Worm (Caenorhabditis elegans) whole organism, L3 larva: ENCODE measurements around the gene rla-2.
A peak's percentile ranks its signal among the peaks of the same experiment; 100 is the strongest.

Experiments
- R02D3.7 ChIP-seq: fragments of 150-350 bp; optimal IDR thresholded peaks from 2 replicates; lab custom pipeline; 2014; ENCODE audit warnings: missing biosample characterization, missing genetic modification characterization
- ZK546.5 ChIP-seq: sonication (generic microtip); optimal IDR thresholded peaks from 2 replicates; lab custom pipeline; 2017; ENCODE audit warnings: missing biosample characterization, missing genetic modification characterization
- aly-2 ChIP-seq: fragments of 150-350 bp; optimal IDR thresholded peaks from 2 replicates; lab custom pipeline; 2014; ENCODE audit warnings: missing biosample characterization, missing genetic modification characterization
- ama-1 ChIP-seq: fragments of 150-350 bp; optimal IDR thresholded peaks from 2 replicates; lab custom pipeline; 2018
- ceh-16 ChIP-seq: sonication (generic microtip); optimal IDR thresholded peaks from 2 replicates; lab custom pipeline; 2017; ENCODE audit warnings: missing biosample characterization, missing genetic modification characterization
- ceh-28 ChIP-seq: fragments of 150-350 bp; optimal IDR thresholded peaks from 2 replicates; lab custom pipeline; 2014; ENCODE audit warnings: missing biosample characterization, missing genetic modification reagents, missing genetic modification characterization
- ceh-82 ChIP-seq: fragments of 150-350 bp; optimal IDR thresholded peaks from 2 replicates; lab custom pipeline; 2014; ENCODE audit warnings: missing biosample characterization, missing genetic modification characterization
- ceh-9 ChIP-seq: sonication (generic microtip); optimal IDR thresholded peaks from 2 replicates; lab custom pipeline; 2018; ENCODE audit warnings: missing biosample characterization, missing genetic modification characterization
- daf-12 ChIP-seq: fragments of 150-350 bp; optimal IDR thresholded peaks from 2 replicates; lab custom pipeline; 2014; ENCODE audit warnings: missing biosample characterization, missing genetic modification reagents, missing genetic modification characterization
- egl-27 ChIP-seq: sonication (generic microtip); optimal IDR thresholded peaks from 4 replicates; lab custom pipeline; 2017; ENCODE audit warnings: missing biosample characterization, missing genetic modification reagents, missing genetic modification characterization
- egl-5 ChIP-seq: fragments of 150-350 bp; optimal IDR thresholded peaks from 2 replicates; lab custom pipeline; 2017; ENCODE audit warnings: missing biosample characterization, missing genetic modification reagents, missing genetic modification characterization, inconsistent platforms
- elt-1 ChIP-seq: fragments of 150-350 bp; optimal IDR thresholded peaks from 2 replicates; lab custom pipeline; 2014; ENCODE audit warnings: missing biosample characterization, missing genetic modification characterization
- elt-2 ChIP-seq: sonication (generic microtip); optimal IDR thresholded peaks from 2 replicates; lab custom pipeline; 2016; ENCODE audit warnings: missing genetic modification reagents, mild to moderate bottlenecking, missing genetic modification characterization, missing compliant biosample characterization
- elt-3 ChIP-seq, 3 experiments: fragments of 150-350 bp in 1 of 3; sonication (generic microtip) in 2 of 3; optimal IDR thresholded peaks; 2 replicates in 2 of 3; 4 replicates in 1 of 3; lab custom pipeline; 2014 to 2017; ENCODE audit warnings: missing biosample characterization in 3 of 3, missing genetic modification characterization in 3 of 3
- eor-1 ChIP-seq, 2 experiments: fragments of 150-350 bp; optimal IDR thresholded peaks; 2 replicates each; lab custom pipeline; 2014 to 2018; ENCODE audit warnings: missing biosample characterization in 2 of 2, missing genetic modification characterization in 2 of 2
- fkh-10 ChIP-seq: sonication (generic microtip); optimal IDR thresholded peaks from 2 replicates; lab custom pipeline; 2017; ENCODE audit warnings: missing biosample characterization, missing genetic modification reagents, missing genetic modification characterization
- fkh-2 ChIP-seq: fragments of 150-350 bp; optimal IDR thresholded peaks from 2 replicates; lab custom pipeline; 2014; ENCODE audit warnings: missing biosample characterization, missing genetic modification reagents, missing genetic modification characterization
- fos-1 ChIP-seq: fragments of 150-350 bp; optimal IDR thresholded peaks from 2 replicates; lab custom pipeline; 2014; ENCODE audit warnings: missing biosample characterization, missing genetic modification characterization
- hmg-11 ChIP-seq: sonication (generic microtip); optimal IDR thresholded peaks from 2 replicates; lab custom pipeline; 2016; ENCODE audit warnings: missing genetic modification characterization, missing compliant biosample characterization
- jun-1 ChIP-seq: fragments of 150-350 bp; optimal IDR thresholded peaks from 2 replicates; lab custom pipeline; 2014; ENCODE audit warnings: missing biosample characterization, missing genetic modification reagents, missing genetic modification characterization
- lin-15B ChIP-seq: fragments of 150-350 bp; optimal IDR thresholded peaks from 2 replicates; lab custom pipeline; 2014; ENCODE audit warnings: missing biosample characterization, missing genetic modification characterization
- lin-39 ChIP-seq: fragments of 150-350 bp; optimal IDR thresholded peaks from 2 replicates; lab custom pipeline; 2018; ENCODE audit warnings: missing biosample characterization, missing genetic modification reagents, missing genetic modification characterization
- lsy-12 ChIP-seq: sonication (generic microtip); optimal IDR thresholded peaks from 2 replicates; lab custom pipeline; 2016; ENCODE audit warnings: mild to moderate bottlenecking, missing genetic modification characterization, missing compliant biosample characterization
- mdl-1 ChIP-seq: fragments of 150-350 bp; optimal IDR thresholded peaks from 2 replicates; lab custom pipeline; 2014; ENCODE audit warnings: missing biosample characterization, missing genetic modification characterization
- mml-1 ChIP-seq: fragments of 150-350 bp; sonication (generic microtip); optimal IDR thresholded peaks from 3 replicates; lab custom pipeline; 2014; ENCODE audit warnings: missing biosample characterization, missing genetic modification characterization
- nfya-1 ChIP-seq: sonication (generic microtip); optimal IDR thresholded peaks from 2 replicates; lab custom pipeline; 2017; ENCODE audit warnings: missing genetic modification characterization, mild to moderate bottlenecking, missing compliant biosample characterization, antibody characterized with exemption, moderate library complexity; ENCODE audit not compliant: insufficient read depth
- nhr-11 ChIP-seq: fragments of 150-350 bp; optimal IDR thresholded peaks from 2 replicates; lab custom pipeline; 2014; ENCODE audit warnings: missing biosample characterization, missing genetic modification characterization
- nhr-12 ChIP-seq: fragments of 150-350 bp; optimal IDR thresholded peaks from 2 replicates; lab custom pipeline; 2014; ENCODE audit warnings: missing biosample characterization, missing genetic modification characterization
- nhr-23 ChIP-seq: fragments of 150-350 bp; optimal IDR thresholded peaks from 2 replicates; lab custom pipeline; 2014; ENCODE audit warnings: missing biosample characterization, missing genetic modification reagents, missing genetic modification characterization
- nhr-237 ChIP-seq: fragments of 150-350 bp; optimal IDR thresholded peaks from 2 replicates; lab custom pipeline; 2014; ENCODE audit warnings: missing biosample characterization, missing genetic modification characterization
- nhr-25 ChIP-seq: sonication (generic microtip); optimal IDR thresholded peaks from 2 replicates; lab custom pipeline; 2017; ENCODE audit warnings: missing biosample characterization, missing genetic modification characterization
- nhr-28 ChIP-seq: fragments of 150-350 bp; optimal IDR thresholded peaks from 2 replicates; lab custom pipeline; 2014; ENCODE audit warnings: missing biosample characterization, missing genetic modification characterization
- nhr-43 ChIP-seq: sonication (generic microtip); optimal IDR thresholded peaks from 2 replicates; lab custom pipeline; 2016; ENCODE audit warnings: mild to moderate bottlenecking, missing genetic modification characterization, missing compliant biosample characterization; ENCODE audit not compliant: poor library complexity, severe bottlenecking
- nhr-67 ChIP-seq: fragments of 150-350 bp; optimal IDR thresholded peaks from 2 replicates; lab custom pipeline; 2014; ENCODE audit warnings: missing biosample characterization, missing genetic modification characterization
- nhr-76 ChIP-seq: fragments of 150-350 bp; sonication (generic microtip); optimal IDR thresholded peaks from 5 replicates; lab custom pipeline; 2014; ENCODE audit warnings: missing biosample characterization, missing genetic modification characterization
- nhr-77 ChIP-seq: fragments of 150-350 bp; optimal IDR thresholded peaks from 2 replicates; lab custom pipeline; 2014; ENCODE audit warnings: missing biosample characterization, missing genetic modification characterization
- pha-4 ChIP-seq: fragments of 150-350 bp; optimal IDR thresholded peaks from 2 replicates; lab custom pipeline; 2014; ENCODE audit warnings: missing biosample characterization, missing genetic modification reagents, missing genetic modification characterization
- pqm-1 ChIP-seq: fragments of 150-350 bp; optimal IDR thresholded peaks from 2 replicates; lab custom pipeline; 2017; ENCODE audit warnings: missing biosample characterization, missing genetic modification characterization, inconsistent platforms
- sea-2 ChIP-seq: fragments of 150-350 bp; sonication (generic microtip); optimal IDR thresholded peaks from 4 replicates; lab custom pipeline; 2014; ENCODE audit warnings: missing biosample characterization, missing genetic modification reagents, missing genetic modification characterization
- skn-1 ChIP-seq: fragments of 150-350 bp; optimal IDR thresholded peaks from 2 replicates; lab custom pipeline; 2014; ENCODE audit warnings: missing biosample characterization, missing genetic modification characterization
- snpc-4 ChIP-seq: fragments of 150-350 bp; optimal IDR thresholded peaks from 2 replicates; lab custom pipeline; 2014; ENCODE audit warnings: missing biosample characterization, missing genetic modification characterization
- tbx-2 ChIP-seq: sonication (generic microtip); optimal IDR thresholded peaks from 2 replicates; lab custom pipeline; 2016; ENCODE audit warnings: mild to moderate bottlenecking, missing genetic modification characterization, missing compliant biosample characterization
- unc-39 ChIP-seq: sonication (generic microtip); optimal IDR thresholded peaks from 4 replicates; lab custom pipeline; 2017; ENCODE audit warnings: missing biosample characterization, missing genetic modification characterization
- unc-62 ChIP-seq: fragments of 150-350 bp; sonication (generic microtip); optimal IDR thresholded peaks from 4 replicates; lab custom pipeline; 2014; ENCODE audit warnings: missing biosample characterization, missing genetic modification reagents, missing genetic modification characterization
- zag-1 ChIP-seq: fragments of 150-350 bp; optimal IDR thresholded peaks from 2 replicates; lab custom pipeline; 2014; ENCODE audit warnings: missing biosample characterization, missing genetic modification characterization
- ztf-11 ChIP-seq: fragments of 150-350 bp; optimal IDR thresholded peaks from 2 replicates; lab custom pipeline; 2014; ENCODE audit warnings: missing biosample characterization, missing genetic modification characterization
- ztf-4 ChIP-seq: fragments of 150-350 bp; optimal IDR thresholded peaks from 2 replicates; lab custom pipeline; 2014; ENCODE audit warnings: missing biosample characterization, missing genetic modification characterization

Gene rla-2

ce11 chrIV:13395255-13395654, 25.2 kb upstream of the rla-2 start:
- TF ChIP-seq nhr-67 (tag; lab: Kevin White, UChicago) (no peak), nhr-25 (tag; lab: Kevin White, UChicago) (peak; percentile 90), aly-2 (tag; lab: Kevin White, UChicago) (no peak), daf-12 (tag; lab: Kevin White, UChicago) (no peak), ceh-9 (tag; lab: Kevin White, UChicago) (no peak), lin-39 (tag; lab: Kevin White, UChicago) (peak; percentile 95), R02D3.7 (tag; lab: Kevin White, UChicago) (peak; percentile 66), lin-15B (tag; lab: Kevin White, UChicago) (peak; percentile 45), eor-1 (tag; optimal IDR thresholded peaks at IDR 0.05; lab: Kevin White, UChicago) (no peak), ceh-28 (tag; lab: Kevin White, UChicago) (peak; percentile 65), elt-1 (tag; lab: Kevin White, UChicago) (peak; percentile 62), nhr-23 (tag; lab: Kevin White, UChicago) (peak; percentile 82), nhr-77 (no peak), ama-1 (lab: Kevin White, UChicago) (no peak), egl-5 (tag; lab: Kevin White, UChicago) (peak; percentile 25), mdl-1 (tag; lab: Kevin White, UChicago) (peak; percentile 63), nfya-1 (tag; lab: Kevin White, UChicago) (peak; percentile 91), ztf-11 (tag; lab: Kevin White, UChicago) (no peak), jun-1 (tag; lab: Kevin White, UChicago) (peak; percentile 87), tbx-2 (tag; lab: Kevin White, UChicago) (peak; percentile 73), ZK546.5 (no peak), ztf-4 (tag; lab: Kevin White, UChicago) (peak; percentile 38), mml-1 (peak; percentile 100), fos-1 (tag; lab: Kevin White, UChicago) (peak; percentile 18), elt-2 (tag; lab: Kevin White, UChicago) (peak; percentile 91), zag-1 (tag; lab: Kevin White, UChicago) (no peak), snpc-4 (tag; lab: Kevin White, UChicago) (peak; percentile 5), nhr-12 (tag; lab: Kevin White, UChicago) (no peak), fkh-10 (GFP tag; lab: Kevin White, UChicago) (peak; percentile 70), nhr-43 (tag; lab: Kevin White, UChicago) (peak; percentile 93), nhr-76 (tag; lab: Kevin White, UChicago) (no peak), hmg-11 (peak; percentile 95), unc-39 (tag; lab: Kevin White, UChicago) (peak; percentile 36), ceh-82 (tag; lab: Kevin White, UChicago) (no peak), egl-27 (tag; lab: Kevin White, UChicago) (peak; percentile 66), sea-2 (GFP tag; lab: Kevin White, UChicago) (no peak), pqm-1 (tag; lab: Kevin White, UChicago) (peak; percentile 65), nhr-237 (tag; lab: Kevin White, UChicago) (no peak), ceh-16 (no peak), elt-3 (tag; optimal IDR thresholded peaks at IDR 0.05; lab: Kevin White, UChicago) (peak in 1 of 3 experiments; percentile 54), pha-4 (tag; lab: Kevin White, UChicago) (peak; percentile 81), nhr-11 (tag; lab: Kevin White, UChicago) (peak; percentile 59), nhr-28 (tag; lab: Kevin White, UChicago) (no peak), lsy-12 (tag; lab: Kevin White, UChicago) (peak; percentile 59), unc-62 (GFP tag; lab: Kevin White, UChicago) (peak; percentile 81), skn-1 (peak; percentile 6), fkh-2 (tag; lab: Kevin White, UChicago) (no peak)
